Worm (Caenorhabditis elegans): ENCODE results near the gene C14C6.13.
A peak's percentile ranks its signal among the peaks of the same experiment; 100 is the strongest.

The C14C6.13 gene

ce11 chrV:604105-604504, 29.6 kb upstream of the C14C6.13 start, which contains the start of gene srlf-37:
TSS of gene srlf-37 (minus strand) at chrV:604205.
- no peak for TF ChIP-seq ceh-90 (tag; optimal IDR thresholded peaks at IDR 0.05)

- no peak for TF ChIP-seq nhr-71 (tag; optimal IDR thresholded peaks at IDR 0.05)
- TF ChIP-seq hpl-2 (GFP tag; optimal IDR thresholded peaks at IDR 0.05), result no peak
- TF ChIP-seq nhr-11 (tag; optimal IDR thresholded peaks at IDR 0.05), result no peak
- TF ChIP-seq ces-1 (GFP tag; optimal IDR thresholded peaks at IDR 0.05), result no peak
- TF ChIP-seq tbx-2 (tag; optimal IDR thresholded peaks at IDR 0.05), result no peak
- no peak for TF ChIP-seq C16A3.4 (tag; optimal IDR thresholded peaks at IDR 0.05)
- TF ChIP-seq elt-3 (tag; optimal IDR thresholded peaks at IDR 0.05), result no peak
- TF ChIP-seq lin-35 (GFP tag; optimal IDR thresholded peaks at IDR 0.05), result no peak
- TF ChIP-seq pqm-1 (tag; optimal IDR thresholded peaks at IDR 0.05), result no peak
Observed at ce11 chrV:600231-600630, 25.7 kb upstream of the C14C6.13 start, which contains the start of gene nhr-251. TSS of gene nhr-251 (plus strand) at chrV:600531.

ce11 chrV:599783-600182, 25.2 kb upstream of the C14C6.13 start:
- TF ChIP-seq pqm-1 (tag; optimal IDR thresholded peaks at IDR 0.05) (no peak), elt-3 (tag; optimal IDR thresholded peaks at IDR 0.05) (no peak), alr-1 (tag; optimal IDR thresholded peaks at IDR 0.05; ENCODE audit: borderline replicate concordance) (no peak), efl-1 (optimal IDR thresholded peaks at IDR 0.05) (no peak), efl-1 (GFP tag; optimal IDR thresholded peaks at IDR 0.05 in 1 of 2) (peak in 1 of 2 experiments; percentile 3)

- TF ChIP-seq F16B12.6 (tag; optimal IDR thresholded peaks at IDR 0.05) (no peak), swsn-7 (tag; optimal IDR thresholded peaks at IDR 0.05) (no peak), ama-1 (optimal IDR thresholded peaks at IDR 0.05) (no peak), vab-15 (tag; optimal IDR thresholded peaks at IDR 0.05) (no peak), dsc-1 (tag; optimal IDR thresholded peaks at IDR 0.05) (no peak), ztf-4 (tag; optimal IDR thresholded peaks at IDR 0.05) (no peak), blmp-1 (tag; optimal IDR thresholded peaks at IDR 0.05) (no peak), pqm-1 (tag; optimal IDR thresholded peaks at IDR 0.05) (no peak), ceh-82 (tag; optimal IDR thresholded peaks at IDR 0.05) (no peak), unc-62 (GFP tag; optimal IDR thresholded peaks at IDR 0.05) (no peak), fkh-4 (tag; optimal IDR thresholded peaks at IDR 0.05; ENCODE audit: borderline replicate concordance) (no peak), lin-35 (GFP tag; optimal IDR thresholded peaks at IDR 0.05) (no peak), unc-30 (tag; optimal IDR thresholded peaks at IDR 0.05) (no peak), unc-130 (tag; optimal IDR thresholded peaks at IDR 0.05) (no peak), zip-4 (GFP tag; optimal IDR thresholded peaks at IDR 0.05) (no peak), aha-1 (tag; optimal IDR thresholded peaks at IDR 0.05) (no peak), rnt-1 (tag; optimal IDR thresholded peaks at IDR 0.05) (no peak), mdl-1 (tag; optimal IDR thresholded peaks at IDR 0.05) (no peak)
Observed at ce11 chrV:598626-599025, 24.1 kb upstream of the C14C6.13 start.

ce11 chrV:597823-598222, 23.3 kb upstream of the C14C6.13 start:
- TF ChIP-seq nhr-85 (tag) (peak; percentile 73), hlh-17 (GFP tag; optimal IDR thresholded peaks at IDR 0.05; ENCODE audit: borderline replicate concordance) (no peak), C16A3.4 (tag; optimal IDR thresholded peaks at IDR 0.05) (no peak), efl-1 (optimal IDR thresholded peaks at IDR 0.05) (no peak), efl-1 (GFP tag; optimal IDR thresholded peaks at IDR 0.05 in 1 of 2) (peak in 1 of 2 experiments; percentile 45), fos-1 (tag; optimal IDR thresholded peaks at IDR 0.05) (no peak)

- TF ChIP-seq rnt-1 (tag; optimal IDR thresholded peaks at IDR 0.05) (peak; percentile 15), unc-62 (GFP tag; optimal IDR thresholded peaks at IDR 0.05) (no peak), blmp-1 (tag; optimal IDR thresholded peaks at IDR 0.05) (peak; percentile 9)
Observed at ce11 chrV:596923-597322, 22.4 kb upstream of the C14C6.13 start.
